Worm (Caenorhabditis elegans): ENCODE measurements around the gene ZC487.2.

- TF ChIP-seq elt-2 (tag; optimal IDR thresholded peaks at IDR 0.05) (no peak), aly-2 (tag; optimal IDR thresholded peaks at IDR 0.05) (no peak), snpc-4 (tag; optimal IDR thresholded peaks at IDR 0.05) (no peak), tbx-2 (tag; optimal IDR thresholded peaks at IDR 0.05) (no peak), fos-1 (tag; optimal IDR thresholded peaks at IDR 0.05) (no peak), unc-62 (GFP tag; optimal IDR thresholded peaks at IDR 0.05) (no peak)
These were observed 40.1 kb upstream of the ZC487.2 start, which contains the start of gene T25F10.4 for ce11 chrV:6762361-6762760.
